Fruit fly (Drosophila melanogaster) whole organism, pupa: Measurements from ENCODE around the gene CG9135.

ENCODE experiments used
- CG10348 ChIP-seq: fragments of 200-800 bp; sonication (Bioruptor generic); IDR thresholded peaks from 2 replicates; pipeline ENCODE4 v1.3.6; 2022; ENCODE audit warnings: missing biosample characterization, missing genetic modification characterization
- CG14655 ChIP-seq: fragments of 200-800 bp; sonication (Bioruptor generic); optimal IDR thresholded peaks from 3 replicates; lab custom pipeline; 2017; ENCODE audit warnings: mild to moderate bottlenecking, missing biosample characterization, missing genetic modification reagents, missing genetic modification characterization
- CG15710 ChIP-seq: fragments of 200-800 bp; sonication (Bioruptor generic); optimal IDR thresholded peaks from 2 replicates; lab custom pipeline; 2018; ENCODE audit warnings: missing biosample characterization, mild to moderate bottlenecking, missing genetic modification characterization, moderate library complexity
- CG32121 ChIP-seq: fragments of 200-800 bp; sonication (Bioruptor generic); IDR thresholded peaks from 2 replicates; pipeline ENCODE4 v1.3.6; 2022; ENCODE audit warnings: missing biosample characterization, missing genetic modification characterization
- CG34367 ChIP-seq: fragments of 200-800 bp; sonication (Bioruptor generic); optimal IDR thresholded peaks from 2 replicates; lab custom pipeline; 2018; ENCODE audit warnings: missing biosample characterization, mild to moderate bottlenecking, missing genetic modification characterization
- CG4496 ChIP-seq: fragments of 200-800 bp; sonication (Bioruptor generic); IDR thresholded peaks from 3 replicates; pipeline ENCODE4 v1.3.6; 2022; ENCODE audit warnings: missing biosample characterization, missing genetic modification characterization
- CG8301 ChIP-seq: fragments of 200-800 bp; sonication (Bioruptor generic); optimal IDR thresholded peaks from 2 replicates; lab custom pipeline; 2018; ENCODE audit warnings: missing biosample characterization, mild to moderate bottlenecking, missing genetic modification characterization
- D1 ChIP-seq: fragments of 200-800 bp; sonication (Bioruptor generic); optimal IDR thresholded peaks from 2 replicates; lab custom pipeline; 2018; ENCODE audit warnings: missing biosample characterization, mild to moderate bottlenecking, missing genetic modification characterization, moderate library complexity
- EcR ChIP-seq: fragments of 200-800 bp; sonication (Bioruptor generic); optimal IDR thresholded peaks from 3 replicates; lab custom pipeline; 2019; ENCODE audit warnings: missing biosample characterization, missing genetic modification characterization, mild to moderate bottlenecking, moderate library complexity, missing genetic modification reagents
- Ets98B ChIP-seq: fragments of 200-800 bp; sonication (Bioruptor generic); IDR thresholded peaks from 2 replicates; pipeline ENCODE4 v1.3.6; 2022; ENCODE audit warnings: missing biosample characterization, missing genetic modification characterization
- Pif1A ChIP-seq: fragments of 200-800 bp; sonication (Bioruptor generic); optimal IDR thresholded peaks from 3 replicates; lab custom pipeline; 2016; ENCODE audit warnings: missing biosample characterization, missing genetic modification characterization
- Pif1B ChIP-seq: fragments of 200-800 bp; sonication (Bioruptor generic); optimal IDR thresholded peaks from 3 replicates; lab custom pipeline; 2016; ENCODE audit warnings: missing biosample characterization, missing genetic modification characterization
- gl ChIP-seq: fragments of 200-800 bp; sonication (Bioruptor generic); optimal IDR thresholded peaks from 2 replicates; lab custom pipeline; 2018; ENCODE audit warnings: missing biosample characterization, mild to moderate bottlenecking, missing genetic modification characterization
- rn ChIP-seq: fragments of 200-800 bp; sonication (Bioruptor generic); IDR thresholded peaks from 2 replicates; pipeline ENCODE4 v1.3.6; 2022; ENCODE audit warnings: missing biosample characterization, missing genetic modification characterization

dm6 chr2L:6019352-6020131 lies 31.1 kb upstream of the CG9135 start, which contains the start of gene H2.0:
- TF ChIP-seq EcR (GFP tag; lab: Kevin White, UChicago) (no peak), CG8301 (tag; lab: Kevin White, UChicago) (peak; percentile 79), Pif1B (GFP tag; lab: Kevin White, UChicago) (peak; percentile 75), rn (GFP tag; lab: Robert Waterston, UW) (0 out of 2 replicates have a peak, but pooled peaks have one; percentile 17), CG14655 (GFP tag; lab: Kevin White, UChicago) (peak; percentile 79), D1 (tag; lab: Kevin White, UChicago) (no peak), CG15710 (tag; lab: Kevin White, UChicago) (peak; percentile 75), gl (tag; lab: Kevin White, UChicago) (peak; percentile 42), Pif1A (peak; percentile 55), CG4496 (GFP tag; lab: Robert Waterston, UW) (no peak; the same call in 2 of the 3 replicates), CG32121 (no peak), Ets98B (GFP tag; lab: Robert Waterston, UW) (peak; percentile 21; the same call in 1 of the 2 replicates), CG34367 (no peak), CG10348 (GFP tag; lab: Robert Waterston, UW) (no peak)
